Worm (Caenorhabditis elegans): ENCODE measurements around the gene ZK418.11.

- no peak for TF ChIP-seq ets-4 (GFP tag; optimal IDR thresholded peaks at IDR 0.05)
- TF ChIP-seq aptf-3 (GFP tag; IDR thresholded peaks at IDR 0.05) = no peak
- no peak for TF ChIP-seq mcd-1 (GFP tag; IDR thresholded peaks at IDR 0.05)
- no peak for TF ChIP-seq B0336.3 (GFP tag; IDR thresholded peaks at IDR 0.05)
- no peak for TF ChIP-seq B0019.2 (GFP tag; conservative IDR thresholded peaks at IDR 0.05)
These were observed 14.9 kb downstream of the ZK418.11 start, which contains the start of gene nhr-10 for ce11 chrIII:7114952-7115488.
